Worm (Caenorhabditis elegans) whole organism, early embryonic: ENCODE data around the gene eif-2Bgamma.

Experiments used
- aly-1 ChIP-seq: sonication (generic microtip); optimal IDR thresholded peaks from 2 replicates; lab custom pipeline; 2016; ENCODE audit warnings: missing genetic modification characterization, missing compliant biosample characterization
- ceh-13 ChIP-seq: fragments of 200-800 bp; sonication (Bioruptor generic); optimal IDR thresholded peaks from 2 replicates; lab custom pipeline; 2018; ENCODE audit warnings: mild to moderate bottlenecking, missing genetic modification characterization, missing compliant biosample characterization
- flt-1 ChIP-seq: fragments of 200-800 bp; sonication (Bioruptor generic); IDR thresholded peaks from 2 replicates; pipeline ENCODE4 v1.3.6; 2022; ENCODE audit warnings: missing genetic modification characterization, missing compliant biosample characterization
- tbx-11 ChIP-seq: fragments of 200-800 bp; sonication (Bioruptor generic); IDR thresholded peaks from 2 replicates; pipeline ENCODE4 v1.3.6; 2022; ENCODE audit warnings: missing genetic modification characterization, missing compliant biosample characterization
- tbx-37 ChIP-seq: fragments of 200-800 bp; sonication (Bioruptor generic); conservative IDR thresholded peaks from 2 replicates; pipeline ENCODE4 v1.3.6; 2022; ENCODE audit warnings: missing genetic modification reagents, missing genetic modification characterization, missing compliant biosample characterization
- tra-4 ChIP-seq: sonication (generic microtip); optimal IDR thresholded peaks from 2 replicates; lab custom pipeline; 2017; ENCODE audit warnings: missing genetic modification characterization, missing compliant biosample characterization

ce11 chrII:6974011-6974410 is 6.6 kb upstream of the eif-2Bgamma start:
- TF ChIP-seq ceh-13 (GFP tag; lab: Kevin White, UChicago) (no peak), tra-4 (tag; lab: Kevin White, UChicago) (no peak), tbx-37 (GFP tag; lab: Robert Waterston, UW) (no peak), tbx-11 (GFP tag; lab: Robert Waterston, UW) (no peak), aly-1 (tag; lab: Kevin White, UChicago) (no peak), flt-1 (GFP tag; lab: Robert Waterston, UW) (no peak)
